Worm (Caenorhabditis elegans) whole organism, L2 larva: ENCODE data around the gene str-244.
"Not testable (repeated sequence)": the region's sequence is repeated elsewhere in the genome, so short reads cannot be mapped to it uniquely, and the experiment has no call there.

Experiments used
- C34F6.9 ChIP-seq: fragments of 150-350 bp; optimal IDR thresholded peaks from 2 replicates; lab custom pipeline; 2014; ENCODE audit warnings: missing biosample characterization, missing genetic modification characterization
- R02D3.7 ChIP-seq: fragments of 150-350 bp; optimal IDR thresholded peaks from 2 replicates; lab custom pipeline; 2014; ENCODE audit warnings: missing biosample characterization, missing genetic modification characterization
- Y55F3AM.14 ChIP-seq: fragments of 200-800 bp; sonication (Bioruptor generic); optimal IDR thresholded peaks from 2 replicates; lab custom pipeline; 2018; ENCODE audit warnings: mild to moderate bottlenecking, missing genetic modification characterization, missing compliant biosample characterization
- ZK546.5 ChIP-seq: sonication (generic microtip); optimal IDR thresholded peaks from 2 replicates; lab custom pipeline; 2017; ENCODE audit warnings: missing biosample characterization, missing genetic modification characterization
- alr-1 ChIP-seq: fragments of 150-350 bp; optimal IDR thresholded peaks from 2 replicates; lab custom pipeline; 2014; ENCODE audit warnings: missing biosample characterization, missing genetic modification characterization
- aly-2 ChIP-seq: fragments of 150-350 bp; optimal IDR thresholded peaks from 2 replicates; lab custom pipeline; 2014; ENCODE audit warnings: missing biosample characterization, missing genetic modification characterization
- ama-1 ChIP-seq: fragments of 150-350 bp; optimal IDR thresholded peaks from 2 replicates; lab custom pipeline; 2018; ENCODE audit warnings: inconsistent platforms
- ceh-16 ChIP-seq: fragments of 150-350 bp; optimal IDR thresholded peaks from 2 replicates; lab custom pipeline; 2014; ENCODE audit warnings: missing biosample characterization, missing genetic modification characterization
- crh-2 ChIP-seq: sonication (generic microtip); optimal IDR thresholded peaks from 2 replicates; lab custom pipeline; 2017; ENCODE audit warnings: missing biosample characterization, missing genetic modification characterization
- egl-27 ChIP-seq: sonication (generic microtip); optimal IDR thresholded peaks from 3 replicates; lab custom pipeline; 2017; ENCODE audit warnings: missing biosample characterization, missing genetic modification reagents, missing genetic modification characterization
- elt-1 ChIP-seq: fragments of 150-350 bp; optimal IDR thresholded peaks from 2 replicates; lab custom pipeline; 2014; ENCODE audit warnings: missing biosample characterization, missing genetic modification characterization
- elt-3 ChIP-seq: sonication (generic microtip); optimal IDR thresholded peaks from 2 replicates; lab custom pipeline; 2017; ENCODE audit warnings: missing biosample characterization, missing genetic modification characterization
- fos-1 ChIP-seq: fragments of 150-350 bp; optimal IDR thresholded peaks from 2 replicates; lab custom pipeline; 2014; ENCODE audit warnings: missing biosample characterization, missing genetic modification characterization
- lin-11 ChIP-seq: fragments of 150-350 bp; sonication (generic microtip); optimal IDR thresholded peaks from 2 replicates; lab custom pipeline; 2014; ENCODE audit warnings: missing biosample characterization, missing genetic modification characterization, inconsistent platforms, mixed read lengths
- lin-13 ChIP-seq: fragments of 150-350 bp; optimal IDR thresholded peaks from 2 replicates; lab custom pipeline; 2014; ENCODE audit warnings: missing biosample characterization, missing genetic modification reagents, missing genetic modification characterization
- lin-39 ChIP-seq: fragments of 150-350 bp; optimal IDR thresholded peaks from 2 replicates; lab custom pipeline; 2014; ENCODE audit warnings: missing biosample characterization, missing genetic modification reagents, missing genetic modification characterization
- lsy-2 ChIP-seq, 2 experiments: fragments of 150-350 bp in 1 of 2; sonication (generic microtip) in 1 of 2; optimal IDR thresholded peaks; 2 replicates each; lab custom pipeline; 2014 to 2017; ENCODE audit warnings: missing biosample characterization in 2 of 2, missing genetic modification characterization in 2 of 2
- mab-5 ChIP-seq: fragments of 150-350 bp; optimal IDR thresholded peaks from 2 replicates; lab custom pipeline; 2014; ENCODE audit warnings: missing biosample characterization, missing genetic modification characterization
- mbf-1 ChIP-seq: sonication (generic microtip); optimal IDR thresholded peaks from 2 replicates; lab custom pipeline; 2017; ENCODE audit warnings: missing biosample characterization, missing genetic modification characterization
- mdl-1 ChIP-seq, 2 experiments: fragments of 150-350 bp in 1 of 2; sonication (generic microtip) in 1 of 2; optimal IDR thresholded peaks; 2 replicates each; lab custom pipeline; 2017; ENCODE audit warnings: missing biosample characterization in 2 of 2, missing genetic modification characterization in 2 of 2
- nhr-10 ChIP-seq: sonication (generic microtip); optimal IDR thresholded peaks from 2 replicates; lab custom pipeline; 2017; ENCODE audit warnings: missing biosample characterization, missing genetic modification characterization
- nhr-11 ChIP-seq: fragments of 150-350 bp; optimal IDR thresholded peaks from 2 replicates; lab custom pipeline; 2014; ENCODE audit warnings: missing biosample characterization, missing genetic modification characterization
- nhr-12 ChIP-seq: fragments of 150-350 bp; optimal IDR thresholded peaks from 2 replicates; lab custom pipeline; 2014; ENCODE audit warnings: missing biosample characterization, missing genetic modification characterization
- nhr-23 ChIP-seq: fragments of 150-350 bp; optimal IDR thresholded peaks from 2 replicates; lab custom pipeline; 2014; ENCODE audit warnings: missing biosample characterization, missing genetic modification reagents, missing genetic modification characterization
- nhr-25 ChIP-seq: fragments of 150-350 bp; sonication (generic microtip); optimal IDR thresholded peaks from 3 replicates; lab custom pipeline; 2014; ENCODE audit warnings: missing biosample characterization, missing genetic modification characterization
- nhr-6 ChIP-seq: fragments of 150-350 bp; optimal IDR thresholded peaks from 2 replicates; lab custom pipeline; 2014; ENCODE audit warnings: missing biosample characterization, missing genetic modification characterization
- nhr-77 ChIP-seq: fragments of 150-350 bp; optimal IDR thresholded peaks from 2 replicates; lab custom pipeline; 2014; ENCODE audit warnings: missing biosample characterization, missing genetic modification characterization
- sem-4 ChIP-seq: fragments of 150-350 bp; optimal IDR thresholded peaks from 2 replicates; lab custom pipeline; 2014; ENCODE audit warnings: missing biosample characterization, missing genetic modification reagents, missing genetic modification characterization
- sma-9 ChIP-seq, 2 experiments: fragments of 150-350 bp in 1 of 2; sonication (generic microtip) in 1 of 2; optimal IDR thresholded peaks; 2 replicates each; lab custom pipeline; 2014 to 2016; ENCODE audit warnings: missing genetic modification characterization in 2 of 2, mild to moderate bottlenecking in 1 of 2, missing biosample characterization in 1 of 2, missing compliant biosample characterization in 1 of 2, missing genetic modification reagents in 1 of 2, moderate library complexity in 1 of 2
- unc-55 ChIP-seq: fragments of 150-350 bp; sonication (generic microtip); optimal IDR thresholded peaks from 3 replicates; lab custom pipeline; 2014; ENCODE audit warnings: missing biosample characterization, missing genetic modification reagents, missing genetic modification characterization
- zag-1 ChIP-seq: fragments of 150-350 bp; optimal IDR thresholded peaks from 2 replicates; lab custom pipeline; 2014; ENCODE audit warnings: missing biosample characterization, missing genetic modification characterization
- ztf-1 ChIP-seq: fragments of 200-800 bp; sonication (Bioruptor generic); conservative IDR thresholded peaks from 2 replicates; pipeline ENCODE4 v1.3.6; 2022; ENCODE audit warnings: missing genetic modification characterization, missing compliant biosample characterization
- ztf-11 ChIP-seq: sonication (generic microtip); optimal IDR thresholded peaks from 2 replicates; lab custom pipeline; 2017; ENCODE audit warnings: missing biosample characterization, missing genetic modification characterization

Gene str-244

DNA sequence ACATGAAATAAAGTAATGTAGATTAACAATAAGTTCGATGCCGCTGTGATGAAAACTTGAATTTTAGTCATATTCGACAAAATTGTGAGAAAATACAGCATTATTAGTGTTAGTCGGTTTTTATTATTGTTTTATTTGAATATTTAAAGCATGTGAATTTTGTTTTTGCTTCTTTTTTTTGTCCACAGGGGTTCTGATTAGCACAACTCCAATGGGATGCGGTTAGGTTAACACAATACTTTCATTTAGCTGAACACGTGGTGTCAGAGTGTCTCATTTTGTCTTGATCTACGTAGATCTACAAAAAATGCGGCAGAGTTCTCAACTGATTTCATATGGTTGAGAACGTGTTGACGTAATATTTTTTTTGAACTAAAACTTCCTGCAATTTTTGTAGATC lies 10.2 kb upstream of the str-244 start, which contains the start of gene str-40:
str-40 (minus strand) TSS at position 101 of the 400 bp plus-strand sequence.
- TF ChIP-seq lsy-2 (tag; optimal IDR thresholded peaks at IDR 0.05; lab: Kevin White, UChicago) = no peak
- TF ChIP-seq ceh-16 (tag; lab: Kevin White, UChicago) = no peak
- no peak for TF ChIP-seq elt-3 (tag; lab: Kevin White, UChicago)
- TF ChIP-seq nhr-11 (tag; lab: Kevin White, UChicago) = no peak
- no peak for TF ChIP-seq sem-4 (tag; lab: Kevin White, UChicago)
- no peak for TF ChIP-seq crh-2 (tag; lab: Kevin White, UChicago)

DNA sequence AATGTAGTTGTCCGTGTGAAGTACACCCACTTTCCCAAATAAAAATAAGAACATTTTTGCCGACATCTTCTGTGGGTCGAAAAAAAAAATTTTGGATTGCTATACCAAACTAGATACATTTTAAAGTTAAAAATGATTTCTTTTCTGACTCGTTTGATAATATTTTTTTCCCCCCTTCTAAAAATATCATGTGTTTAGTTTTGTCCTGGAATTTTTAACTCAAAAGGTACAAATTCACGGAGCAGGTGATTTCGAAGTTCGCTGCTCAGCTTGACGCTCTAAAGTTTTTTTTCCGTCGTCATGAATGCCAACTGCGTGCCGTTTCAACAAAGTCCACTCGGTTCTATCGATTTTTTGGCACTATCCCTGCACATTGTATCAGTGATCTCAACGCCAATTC lies 7.0 kb upstream of the str-244 start, which contains the start of gene srh-185:
srh-185 (plus strand) TSS at position 301 of the 400 bp plus-strand sequence.
- TF ChIP-seq mbf-1 (tag; lab: Kevin White, UChicago) (no peak), egl-27 (tag; lab: Kevin White, UChicago) (no peak), mab-5 (tag; lab: Kevin White, UChicago) (no peak), aly-2 (tag; lab: Kevin White, UChicago) (no peak), R02D3.7 (tag; lab: Kevin White, UChicago) (no peak), lsy-2 (tag; optimal IDR thresholded peaks at IDR 0.05; lab: Kevin White, UChicago) (no peak)

DNA sequence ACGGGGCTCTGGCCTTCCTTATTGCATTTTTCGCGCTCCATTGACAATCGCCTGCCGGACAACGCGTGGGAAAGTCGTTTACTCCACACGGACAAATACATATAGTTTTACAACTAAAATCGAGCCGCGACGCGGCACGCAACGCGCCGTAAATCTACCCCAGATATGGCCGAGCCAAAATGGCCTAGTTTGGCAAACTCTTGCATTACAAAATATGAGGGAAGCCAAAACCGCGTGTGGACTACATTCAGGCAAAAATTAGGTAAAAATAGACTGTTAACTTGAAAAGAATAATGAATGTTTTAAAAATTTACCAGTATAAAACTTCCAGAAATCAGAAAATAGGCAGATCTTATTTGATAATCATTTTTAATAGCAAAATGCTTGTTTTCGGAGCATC lies 5.5 kb upstream of the str-244 start, which contains the start of gene srt-16:
srt-16 (minus strand) TSS at position 101 of the 400 bp plus-strand sequence.
- TF ChIP-seq nhr-23 (tag; lab: Kevin White, UChicago); fos-1; unc-55: not testable (repeated sequence)

ce11 chrV:3062078-3062477 lies 3.2 kb upstream of the str-244 start, which contains the start of gene srt-15:
srt-15 (minus strand) TSS chrV:3062178.
- TF ChIP-seq lin-13 (GFP tag; lab: Kevin White, UChicago) (no peak), alr-1 (tag; lab: Kevin White, UChicago) (no peak), nhr-12 (no peak)

DNA sequence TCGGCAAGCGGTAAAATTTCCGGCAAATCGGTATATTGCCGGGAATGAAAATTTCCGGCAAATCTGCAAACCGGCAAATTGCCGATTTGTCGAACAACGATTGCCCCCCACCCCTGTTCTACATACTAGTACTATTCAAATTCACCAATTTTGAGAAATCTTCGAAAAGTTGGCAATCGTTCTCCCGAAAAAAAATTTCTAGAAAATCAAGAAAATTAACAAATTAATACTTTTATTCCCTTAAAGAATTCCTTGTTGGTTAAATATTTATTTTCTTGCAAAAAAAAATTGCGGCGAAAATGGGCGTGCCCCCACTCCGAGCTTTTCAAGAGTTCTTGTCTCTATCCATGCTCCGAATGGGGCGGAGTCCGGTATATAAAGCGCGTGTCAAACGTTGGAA lies 4.6 kb downstream of the str-244 start, which contains the start of gene C50H11.8:
C50H11.8 (plus strand) TSS at position 301 of the 400 bp plus-strand sequence.
- TF ChIP-seq mbf-1 (tag; lab: Kevin White, UChicago) = no peak
- TF ChIP-seq nhr-25 = no peak
- TF ChIP-seq nhr-6 (tag; lab: Kevin White, UChicago) = no peak
- TF ChIP-seq egl-27 (tag; lab: Kevin White, UChicago) = no peak
- TF ChIP-seq lin-39 (tag; lab: Kevin White, UChicago) = no peak
- no peak for TF ChIP-seq fos-1
- TF ChIP-seq elt-1 = no peak
- TF ChIP-seq sma-9 (GFP tag; optimal IDR thresholded peaks at IDR 0.05; lab: Kevin White, UChicago) = no peak
- no peak for TF ChIP-seq sma-9 (tag; optimal IDR thresholded peaks at IDR 0.05; lab: Kevin White, UChicago)
- no peak for TF ChIP-seq ZK546.5

ce11 chrV:3046364-3046763 lies 12.5 kb downstream of the str-244 start:
- TF ChIP-seq ama-1 (no peak), nhr-10 (tag; lab: Kevin White, UChicago) (no peak), nhr-77 (tag; lab: Kevin White, UChicago) (no peak), lin-11 (tag; lab: Kevin White, UChicago) (no peak), C34F6.9 (tag; lab: Kevin White, UChicago) (no peak), mbf-1 (tag; lab: Kevin White, UChicago) (no peak), ztf-1 (GFP tag; lab: Robert Waterston, UW) (no peak), nhr-12 (no peak), elt-1 (no peak), sem-4 (tag; lab: Kevin White, UChicago) (no peak), zag-1 (tag; lab: Kevin White, UChicago) (no peak), R02D3.7 (tag; lab: Kevin White, UChicago) (no peak), nhr-11 (tag; lab: Kevin White, UChicago) (no peak), Y55F3AM.14 (no peak), mdl-1 (tag; optimal IDR thresholded peaks at IDR 0.05; lab: Kevin White, UChicago) (no peak), alr-1 (tag; lab: Kevin White, UChicago) (no peak), ztf-11 (tag; lab: Kevin White, UChicago) (no peak)
